Worm (Caenorhabditis elegans) whole organism, L2 larva: Measurements from ENCODE around the gene C31H2.14.

Source experiments
- ama-1 ChIP-seq: fragments of 150-350 bp; optimal IDR thresholded peaks from 2 replicates; lab custom pipeline; 2018; ENCODE audit warnings: inconsistent platforms
- egl-27 ChIP-seq: sonication (generic microtip); optimal IDR thresholded peaks from 3 replicates; lab custom pipeline; 2017; ENCODE audit warnings: missing biosample characterization, missing genetic modification reagents, missing genetic modification characterization
- lsy-2 ChIP-seq, 2 experiments: fragments of 150-350 bp in 1 of 2; sonication (generic microtip) in 1 of 2; optimal IDR thresholded peaks; 2 replicates each; lab custom pipeline; 2014 to 2017; ENCODE audit warnings: missing biosample characterization in 2 of 2, missing genetic modification characterization in 2 of 2
- nhr-10 ChIP-seq: sonication (generic microtip); optimal IDR thresholded peaks from 2 replicates; lab custom pipeline; 2017; ENCODE audit warnings: missing biosample characterization, missing genetic modification characterization
- nhr-11 ChIP-seq: fragments of 150-350 bp; optimal IDR thresholded peaks from 2 replicates; lab custom pipeline; 2014; ENCODE audit warnings: missing biosample characterization, missing genetic modification characterization
- nhr-129 ChIP-seq: fragments of 150-350 bp; optimal IDR thresholded peaks from 2 replicates; lab custom pipeline; 2014; ENCODE audit warnings: missing biosample characterization, missing genetic modification characterization
- nhr-25 ChIP-seq: fragments of 150-350 bp; sonication (generic microtip); optimal IDR thresholded peaks from 3 replicates; lab custom pipeline; 2014; ENCODE audit warnings: missing biosample characterization, missing genetic modification characterization
- nhr-6 ChIP-seq: fragments of 150-350 bp; optimal IDR thresholded peaks from 2 replicates; lab custom pipeline; 2014; ENCODE audit warnings: missing biosample characterization, missing genetic modification characterization
- snpc-4 ChIP-seq: fragments of 150-350 bp; optimal IDR thresholded peaks from 2 replicates; lab custom pipeline; 2014; ENCODE audit warnings: missing biosample characterization, missing genetic modification characterization
- unc-39 ChIP-seq: fragments of 150-350 bp; optimal IDR thresholded peaks from 2 replicates; lab custom pipeline; 2014; ENCODE audit warnings: missing biosample characterization, missing genetic modification characterization

DNA sequence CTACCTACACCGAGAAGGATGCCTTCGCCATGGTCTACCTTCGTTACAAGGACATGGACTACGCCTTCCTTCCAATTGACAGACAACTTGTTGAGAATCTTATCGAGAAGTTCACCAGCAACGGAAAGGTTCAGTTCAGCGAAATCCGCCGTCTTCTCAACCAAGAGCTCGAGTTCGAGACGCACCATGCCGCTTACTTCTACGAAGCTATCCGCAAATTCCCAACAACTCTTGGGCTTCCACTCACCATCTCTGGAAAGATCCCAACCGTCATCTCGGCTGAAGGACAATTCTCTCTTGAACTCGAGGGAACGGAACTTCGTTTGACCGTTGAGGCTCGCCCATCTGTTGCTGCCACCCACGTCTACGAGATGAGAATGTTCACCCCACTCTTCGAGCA lies 44.6 kb upstream of the C31H2.14 start:
- TF ChIP-seq nhr-11 (no peak), unc-39 (no peak), nhr-25 (no peak), nhr-10 (tag; lab: Kevin White, UChicago) (no peak), nhr-129 (tag; lab: Kevin White, UChicago) (no peak), lsy-2 (tag; optimal IDR thresholded peaks at IDR 0.05; lab: Kevin White, UChicago) (no peak), egl-27 (no peak), nhr-6 (tag; lab: Kevin White, UChicago) (no peak), ama-1 (lab: Kevin White, UChicago) (no peak), snpc-4 (tag; lab: Kevin White, UChicago) (no peak)
